Fruit fly (Drosophila melanogaster) whole organism, embryonic: ENCODE data around the gene HINT1.

Experiments used
- Adf1 ChIP-seq: fragments of 200-800 bp; sonication (Bioruptor generic); IDR thresholded peaks from 2 replicates; pipeline ENCODE4 v1.3.6; 2022; ENCODE audit warnings: missing biosample characterization, missing genetic modification characterization
- Atf6 ChIP-seq: fragments of 200-800 bp; sonication (Bioruptor generic); IDR thresholded peaks from 2 replicates; pipeline ENCODE4 v1.3.6; 2022; ENCODE audit warnings: missing biosample characterization, missing genetic modification characterization
- CG9817 ChIP-seq: fragments of 200-800 bp; sonication (Bioruptor generic); optimal IDR thresholded peaks from 2 replicates; lab custom pipeline; 2018; ENCODE audit warnings: missing biosample characterization, mild to moderate bottlenecking, missing genetic modification characterization, moderate library complexity
- Hmx ChIP-seq: fragments of 200-800 bp; sonication (Bioruptor generic); optimal IDR thresholded peaks from 2 replicates; lab custom pipeline; 2016; ENCODE audit warnings: missing biosample characterization, missing genetic modification characterization
- Hr51 ChIP-seq, 2 experiments: fragments of 200-800 bp; sonication (Bioruptor generic); optimal IDR thresholded peaks; 2 replicates in 1 of 2; 3 replicates in 1 of 2; lab custom pipeline; 2016 to 2018; ENCODE audit warnings: missing biosample characterization in 2 of 2, missing genetic modification characterization in 2 of 2, mild to moderate bottlenecking in 1 of 2, moderate library complexity in 1 of 2
- Trl ChIP-seq, 3 experiments: fragments of >200 bp in 2 of 3; fragments of 200-800 bp in 1 of 3; sonication (Bioruptor generic) in 1 of 3; optimal IDR thresholded peaks; 2 replicates in 1 of 3; 3 replicates in 2 of 3; lab custom pipeline; 2016 to 2017; ENCODE audit warnings: missing biosample characterization in 1 of 3, missing genetic modification characterization in 1 of 3
- bbx ChIP-seq: fragments of 200-800 bp; sonication (Bioruptor generic); IDR thresholded peaks from 2 replicates; pipeline ENCODE4 v1.3.6; 2022; ENCODE audit warnings: missing biosample characterization, missing genetic modification characterization; ENCODE audit not compliant: partially characterized antibody
- dimm ChIP-seq: fragments of 200-800 bp; sonication (Bioruptor generic); IDR thresholded peaks from 2 replicates; pipeline ENCODE4 v1.3.6; 2022; ENCODE audit warnings: missing biosample characterization, missing genetic modification characterization
- dpn ChIP-seq, 2 experiments: fragments of 200-800 bp; sonication (Bioruptor generic); optimal IDR thresholded peaks; 3 replicates each; lab custom pipeline; 2016; ENCODE audit warnings: missing biosample characterization in 2 of 2, missing genetic modification characterization in 2 of 2
- lbe ChIP-seq: fragments of 200-800 bp; sonication (Bioruptor generic); optimal IDR thresholded peaks from 2 replicates; lab custom pipeline; 2016; ENCODE audit warnings: missing biosample characterization, mild to moderate bottlenecking, missing genetic modification characterization
- tgo ChIP-seq: fragments of 200-800 bp; sonication (Bioruptor generic); IDR thresholded peaks from 3 replicates; pipeline ENCODE4 v1.3.6; 2022; ENCODE audit warnings: missing biosample characterization, missing genetic modification characterization
- usp ChIP-seq: fragments of >200 bp; optimal IDR thresholded peaks from 2 replicates; lab custom pipeline; 2017; ENCODE audit warnings: missing biosample characterization, missing genetic modification characterization

dm6 chr2L:2748480-2749143, 21.3 kb upstream of the HINT1 start:
- TF ChIP-seq bbx (GFP tag; lab: Robert Waterston, UW): peak; percentile 45
- TF ChIP-seq Hr51 (GFP tag; optimal IDR thresholded peaks at IDR 0.05; lab: Kevin White, UChicago): peak; percentile 89 to 91
- TF ChIP-seq CG9817 (tag; lab: Kevin White, UChicago): peak; percentile 89
- TF ChIP-seq Hmx (GFP tag; lab: Kevin White, UChicago): no peak
- TF ChIP-seq usp: no peak
- TF ChIP-seq Atf6 (GFP tag; lab: Robert Waterston, UW): peak; percentile 81
- TF ChIP-seq lbe: peak; percentile 79
- TF ChIP-seq dimm (GFP tag; lab: Robert Waterston, UW): 0 out of 2 replicates have a peak, but pooled peaks have one; percentile 25
- peak; percentile 86 to 89 for TF ChIP-seq dpn (GFP tag; optimal IDR thresholded peaks at IDR 0.05; lab: Kevin White, UChicago)
- no peak for TF ChIP-seq Trl (optimal IDR thresholded peaks at IDR 0.05; lab: Kevin White, UChicago)
- peak; percentile 81 for TF ChIP-seq Trl (GFP tag; optimal IDR thresholded peaks at IDR 0.05; lab: Kevin White, UChicago)
- peak; percentile 65 for TF ChIP-seq Adf1 (GFP tag; lab: Robert Waterston, UW)
- peak; percentile 91 for TF ChIP-seq tgo (GFP tag; lab: Robert Waterston, UW)
